Worm (Caenorhabditis elegans) whole organism, mixed stage, embryonic: Measurements from ENCODE around the gene pho-14.
"Not testable (repeated sequence)": the region's sequence is repeated elsewhere in the genome, so short reads cannot be mapped to it uniquely, and the experiment has no call there.

ENCODE experiments used
- M03D4.4 ChIP-seq: sonication (generic microtip); optimal IDR thresholded peaks from 2 replicates; lab custom pipeline; 2017; ENCODE audit warnings: mild to moderate bottlenecking, missing genetic modification characterization, missing compliant biosample characterization
- blmp-1 ChIP-seq: fragments of 150-350 bp; optimal IDR thresholded peaks from 2 replicates; lab custom pipeline; 2014; ENCODE audit warnings: missing biosample characterization, missing genetic modification characterization
- ces-1 ChIP-seq: fragments of 150-350 bp; optimal IDR thresholded peaks from 2 replicates; lab custom pipeline; 2014; ENCODE audit warnings: missing biosample characterization, missing genetic modification reagents, missing genetic modification characterization
- elt-3 ChIP-seq: fragments of 150-350 bp; optimal IDR thresholded peaks from 2 replicates; lab custom pipeline; 2014; ENCODE audit warnings: missing biosample characterization, missing genetic modification characterization
- hlh-1 ChIP-seq: fragments of 150-350 bp; optimal IDR thresholded peaks from 2 replicates; lab custom pipeline; 2014; ENCODE audit warnings: missing biosample characterization, missing genetic modification reagents, missing genetic modification characterization
- lsy-2 ChIP-seq: fragments of 150-350 bp; optimal IDR thresholded peaks from 2 replicates; lab custom pipeline; 2014; ENCODE audit warnings: missing biosample characterization, missing genetic modification characterization
- mep-1 ChIP-seq: fragments of 150-350 bp; optimal IDR thresholded peaks from 2 replicates; lab custom pipeline; 2017; ENCODE audit warnings: missing biosample characterization, missing genetic modification reagents, missing genetic modification characterization, inconsistent platforms
- nhr-12 ChIP-seq: fragments of 150-350 bp; optimal IDR thresholded peaks from 2 replicates; lab custom pipeline; 2014; ENCODE audit warnings: missing biosample characterization, missing genetic modification characterization
- nhr-76 ChIP-seq: sonication (generic microtip); optimal IDR thresholded peaks from 2 replicates; lab custom pipeline; 2017; ENCODE audit warnings: missing biosample characterization, missing genetic modification characterization
- pha-4 ChIP-seq: fragments of 150-350 bp; optimal IDR thresholded peaks from 2 replicates; lab custom pipeline; 2018; ENCODE audit warnings: missing biosample characterization, missing genetic modification reagents, missing genetic modification characterization
- snpc-4 ChIP-seq: fragments of 150-350 bp; optimal IDR thresholded peaks from 2 replicates; lab custom pipeline; 2014; ENCODE audit warnings: missing biosample characterization, missing genetic modification characterization
- unc-39 ChIP-seq: fragments of 150-350 bp; optimal IDR thresholded peaks from 2 replicates; lab custom pipeline; 2014; ENCODE audit warnings: missing biosample characterization, missing genetic modification characterization
- unc-62 ChIP-seq: fragments of 150-350 bp; optimal IDR thresholded peaks from 2 replicates; lab custom pipeline; 2014; ENCODE audit warnings: missing biosample characterization, missing genetic modification reagents, missing genetic modification characterization
- ztf-11 ChIP-seq: fragments of 150-350 bp; optimal IDR thresholded peaks from 2 replicates; lab custom pipeline; 2014; ENCODE audit warnings: missing biosample characterization, missing genetic modification characterization

DNA sequence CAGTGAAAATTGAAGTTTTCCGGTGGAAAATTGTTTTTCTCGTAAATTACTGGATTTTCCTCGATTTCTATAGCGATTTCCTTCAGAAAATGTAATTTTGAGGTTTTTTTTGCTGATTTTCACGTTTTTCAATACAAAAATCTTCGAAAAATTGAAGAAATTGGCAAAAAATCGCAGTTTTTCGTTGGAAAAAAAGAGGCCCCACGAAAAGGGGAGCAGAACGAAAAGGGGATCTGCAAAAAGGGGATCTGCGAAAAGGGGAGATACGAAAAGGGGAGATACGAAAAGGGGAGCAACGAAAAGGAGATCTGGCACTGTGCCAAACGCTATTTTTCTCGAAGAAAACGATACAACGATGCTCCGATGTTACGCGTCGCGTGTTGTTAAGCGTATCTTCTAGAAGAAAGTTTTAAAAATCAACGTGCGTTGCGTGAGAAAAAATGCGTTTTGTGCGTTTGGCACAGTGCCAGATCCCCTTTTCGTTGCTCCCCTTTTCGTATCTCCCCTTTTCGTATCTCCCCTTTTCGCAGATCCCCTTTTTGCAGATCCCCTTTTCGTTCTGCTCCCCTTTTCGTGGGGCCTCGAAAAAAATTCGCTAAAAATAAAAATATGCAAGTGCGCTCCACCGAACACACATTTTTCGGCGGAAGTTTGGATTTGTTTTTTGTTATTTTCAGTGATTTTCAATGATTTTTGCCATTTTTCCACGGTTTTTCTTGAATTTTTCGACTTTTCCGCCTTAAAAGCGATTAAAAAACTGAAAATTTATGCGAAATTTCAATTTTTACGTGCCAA lies 33.9 kb upstream of the pho-14 start:
- not testable (repeated sequence) for TF ChIP-seq unc-62 (GFP tag; lab: Kevin White, UChicago); pha-4 (tag; lab: Kevin White, UChicago); blmp-1 (tag; lab: Kevin White, UChicago); lsy-2 (tag; lab: Kevin White, UChicago); M03D4.4 (tag; lab: Kevin White, UChicago); nhr-76 (tag; lab: Kevin White, UChicago); elt-3 (tag; lab: Kevin White, UChicago); hlh-1; ces-1; nhr-12; unc-39; ztf-11 (tag; lab: Kevin White, UChicago); snpc-4 (tag; lab: Kevin White, UChicago); mep-1 (tag; lab: Kevin White, UChicago)
